Worm (Caenorhabditis elegans) whole organism, midembryonic: Measurements from ENCODE around the gene srh-140.

ENCODE experiments used
- T22C8.4 ChIP-seq: fragments of 200-800 bp; sonication (Bioruptor generic); IDR thresholded peaks from 2 replicates; pipeline ENCODE4 v1.3.6; 2022; ENCODE audit warnings: missing genetic modification characterization, missing compliant biosample characterization
- cog-1 ChIP-seq: sonication (generic microtip); optimal IDR thresholded peaks from 2 replicates; lab custom pipeline; 2016; ENCODE audit warnings: missing genetic modification characterization, missing compliant biosample characterization
- flt-1 ChIP-seq: fragments of 200-800 bp; sonication (Bioruptor generic); IDR thresholded peaks from 2 replicates; pipeline ENCODE4 v1.3.6; 2022; ENCODE audit warnings: missing genetic modification characterization, missing compliant biosample characterization
- med-1 ChIP-seq: sonication (generic microtip); optimal IDR thresholded peaks from 2 replicates; lab custom pipeline; 2017; ENCODE audit warnings: missing genetic modification characterization, mild to moderate bottlenecking, missing compliant biosample characterization, antibody characterized with exemption, missing genetic modification reagents; ENCODE audit not compliant: insufficient read depth
- ztf-23 ChIP-seq: fragments of 200-800 bp; sonication (Bioruptor generic); IDR thresholded peaks from 2 replicates; pipeline ENCODE4 v1.3.6; 2022; ENCODE audit warnings: missing genetic modification reagents, missing genetic modification characterization, missing compliant biosample characterization
- ztf-29 ChIP-seq: fragments of 200-800 bp; sonication (Bioruptor generic); IDR thresholded peaks from 2 replicates; pipeline ENCODE4 v1.3.6; 2022; ENCODE audit warnings: missing genetic modification reagents, missing genetic modification characterization, missing compliant biosample characterization

DNA sequence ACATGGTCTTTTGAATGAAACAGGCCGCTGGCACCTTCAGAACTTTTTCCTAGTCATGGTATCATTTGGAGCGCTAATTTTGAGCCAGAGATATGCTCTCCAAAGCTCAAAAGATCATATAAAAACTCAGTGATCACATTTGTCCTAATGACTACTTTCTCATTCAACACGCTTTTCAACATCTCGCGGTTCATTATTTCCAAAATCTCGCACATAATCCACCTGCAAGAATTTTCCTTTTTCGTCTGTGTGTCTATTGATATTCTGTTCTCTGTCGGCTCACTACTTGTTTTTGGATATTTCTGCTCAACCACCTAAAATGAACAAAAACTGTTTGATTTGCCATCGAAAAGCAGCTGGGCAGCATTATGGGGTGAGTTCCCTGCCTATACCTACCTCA, 48.3 kb upstream of the srh-140 start, which contains the start of gene nhr-51:
- no peak for TF ChIP-seq T22C8.4
- TF ChIP-seq med-1 (GFP tag; lab: Kevin White, UChicago) = no peak
- no peak for TF ChIP-seq flt-1
- TF ChIP-seq ztf-23 (GFP tag; lab: Robert Waterston, UW) = no peak
- no peak for TF ChIP-seq ztf-29
- no peak for TF ChIP-seq cog-1
